Worm (Caenorhabditis elegans): Measurements from ENCODE around the gene Y70C5A.2.

DNA sequence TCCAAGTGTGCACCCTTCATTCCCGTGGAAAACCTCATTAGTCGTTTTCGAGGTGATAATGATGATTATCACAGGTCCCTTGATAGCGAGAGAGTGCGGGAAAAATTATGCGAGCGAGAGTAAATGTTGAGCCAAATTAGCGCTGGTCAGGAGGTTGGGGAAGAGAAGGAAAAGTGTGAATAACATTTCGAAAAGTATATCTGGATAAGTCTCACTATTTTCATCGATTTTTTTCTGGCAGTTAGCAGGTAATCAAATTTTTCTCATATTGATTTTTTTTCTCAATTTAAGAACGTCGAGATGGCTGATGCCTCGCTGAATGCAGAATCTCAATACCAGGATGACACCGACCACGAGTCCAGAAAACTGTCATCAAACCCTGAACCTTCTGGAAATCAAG lies 6.0 kb upstream of the Y70C5A.2 start, which contains the start of gene W06G6.2:
- no peak for TF ChIP-seq ztf-29 (GFP tag; IDR thresholded peaks at IDR 0.05)
- no peak for TF ChIP-seq med-1 (GFP tag; optimal IDR thresholded peaks at IDR 0.05; ENCODE audit: insufficient read depth)
